Fruit fly (Drosophila melanogaster) whole organism, larva: ENCODE results near the gene Arl8.

ENCODE experiments used
- noc ChIP-seq: fragments of 200-800 bp; sonication (Bioruptor generic); optimal IDR thresholded peaks from 3 replicates; lab custom pipeline; 2019; ENCODE audit warnings: missing biosample characterization, mild to moderate bottlenecking, missing genetic modification characterization, moderate library complexity

Gene Arl8

dm6 chr3R:8140628-8141372 lies 14.4 kb downstream of the Arl8 start:
- no peak for TF ChIP-seq noc (tag; lab: Kevin White, UChicago)

dm6 chr3R:8142113-8142512 lies 15.7 kb downstream of the Arl8 start:
- TF ChIP-seq noc (tag; lab: Kevin White, UChicago): no peak

DNA sequence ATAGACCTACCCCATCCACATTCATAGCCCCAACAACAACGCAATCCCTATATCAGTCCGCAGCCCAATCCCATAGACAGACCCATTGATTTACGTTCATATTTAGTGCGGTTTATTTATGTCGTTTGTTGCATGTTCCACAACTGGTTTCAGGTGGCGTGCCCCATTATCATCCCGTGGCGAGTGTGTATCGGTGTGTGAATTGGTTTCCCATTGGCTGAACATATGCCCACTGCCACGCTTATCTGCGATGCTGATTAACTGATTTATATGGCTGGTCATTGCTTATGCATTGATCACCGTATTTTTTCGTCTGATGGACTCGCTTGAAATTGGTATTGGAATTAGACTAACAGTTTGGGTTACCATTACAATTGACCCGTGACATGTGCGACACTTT lies 19.4 kb downstream of the Arl8 start:
- TF ChIP-seq noc (tag; lab: Kevin White, UChicago): no peak

DNA sequence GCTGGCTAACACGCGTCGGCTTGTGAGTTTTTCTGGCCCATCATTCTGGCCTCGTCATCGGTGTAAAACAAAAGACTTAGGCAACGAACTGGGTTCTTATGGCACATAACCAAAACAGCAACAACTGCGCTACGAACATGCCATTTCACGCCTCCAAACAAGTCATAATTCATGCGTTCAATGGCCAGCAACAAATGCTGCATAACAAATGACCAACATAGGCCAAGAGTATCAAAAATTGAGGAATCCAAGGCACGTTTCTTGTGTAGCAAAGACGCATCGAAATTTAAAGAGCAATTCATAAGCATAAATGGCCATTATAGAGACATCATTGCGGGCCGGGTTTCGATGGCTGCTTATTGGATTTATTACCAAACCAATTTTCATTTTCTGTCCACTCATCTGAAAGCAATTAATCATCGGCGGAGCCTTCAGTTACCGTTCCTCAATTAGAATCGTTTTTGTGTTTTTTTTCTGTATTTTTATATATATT lies 20.5 kb downstream of the Arl8 start:
- TF ChIP-seq noc (tag; lab: Kevin White, UChicago): no peak

dm6 chr3R:8149003-8149402 lies 22.6 kb downstream of the Arl8 start:
- no peak for TF ChIP-seq noc (tag; lab: Kevin White, UChicago)

- no peak for TF ChIP-seq noc (tag; lab: Kevin White, UChicago)
These were observed 23.6 kb downstream of the Arl8 start for dm6 chr3R:8149995-8150394.

DNA sequence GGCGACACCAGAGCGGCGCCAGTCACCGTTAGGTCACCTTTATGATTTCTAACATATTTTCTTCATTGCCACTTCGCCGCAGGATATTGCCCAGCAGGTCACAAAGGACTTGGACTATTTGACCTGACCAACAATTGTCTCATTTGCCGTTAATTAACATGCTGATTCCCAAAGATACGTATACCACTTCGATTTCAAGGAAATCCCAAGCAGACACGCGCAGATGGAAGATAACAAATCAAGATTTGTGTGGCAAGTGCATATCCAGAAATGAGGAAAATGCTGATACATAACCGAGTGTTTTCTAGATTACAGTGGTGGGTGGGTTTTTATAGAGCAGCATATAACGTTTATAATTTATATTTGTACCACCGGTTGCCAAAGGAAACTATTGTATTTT lies 24.8 kb downstream of the Arl8 start:
- no peak for TF ChIP-seq noc (tag; lab: Kevin White, UChicago)

dm6 chr3R:8152578-8153191 lies 26.3 kb downstream of the Arl8 start:
- TF ChIP-seq noc (tag; lab: Kevin White, UChicago): no peak

DNA sequence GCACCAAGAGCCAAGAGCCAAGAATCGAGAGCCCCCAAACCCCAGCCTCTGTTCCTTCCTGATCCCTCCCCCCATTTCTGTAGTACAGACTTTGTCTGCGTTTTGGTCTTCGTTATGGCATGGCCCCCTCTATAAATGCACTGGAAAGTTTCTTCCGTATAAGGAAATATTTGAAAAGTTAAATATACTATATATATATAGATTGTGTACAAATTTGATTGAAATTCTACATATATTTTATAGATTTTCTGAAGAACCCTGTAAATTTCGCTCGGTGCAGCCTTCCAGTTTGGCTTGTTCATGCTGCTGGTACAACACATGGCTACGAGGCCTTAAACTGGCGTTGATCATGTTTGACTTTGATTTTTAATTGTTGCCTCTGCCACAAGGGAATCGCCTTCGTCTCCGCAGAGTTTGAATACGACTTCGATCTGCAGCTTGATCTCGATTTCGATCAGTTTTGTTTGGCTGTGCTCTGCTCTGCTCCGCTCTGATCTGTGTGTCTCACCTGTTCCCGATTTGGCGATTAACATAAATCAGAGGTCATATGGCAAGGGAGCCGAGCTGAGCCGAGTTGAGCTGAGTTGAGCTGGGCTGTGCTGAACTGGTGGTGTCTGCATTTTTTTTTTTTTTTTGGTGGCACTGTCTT lies 27.7 kb downstream of the Arl8 start:
- TF ChIP-seq noc (tag; lab: Kevin White, UChicago): no peak

DNA sequence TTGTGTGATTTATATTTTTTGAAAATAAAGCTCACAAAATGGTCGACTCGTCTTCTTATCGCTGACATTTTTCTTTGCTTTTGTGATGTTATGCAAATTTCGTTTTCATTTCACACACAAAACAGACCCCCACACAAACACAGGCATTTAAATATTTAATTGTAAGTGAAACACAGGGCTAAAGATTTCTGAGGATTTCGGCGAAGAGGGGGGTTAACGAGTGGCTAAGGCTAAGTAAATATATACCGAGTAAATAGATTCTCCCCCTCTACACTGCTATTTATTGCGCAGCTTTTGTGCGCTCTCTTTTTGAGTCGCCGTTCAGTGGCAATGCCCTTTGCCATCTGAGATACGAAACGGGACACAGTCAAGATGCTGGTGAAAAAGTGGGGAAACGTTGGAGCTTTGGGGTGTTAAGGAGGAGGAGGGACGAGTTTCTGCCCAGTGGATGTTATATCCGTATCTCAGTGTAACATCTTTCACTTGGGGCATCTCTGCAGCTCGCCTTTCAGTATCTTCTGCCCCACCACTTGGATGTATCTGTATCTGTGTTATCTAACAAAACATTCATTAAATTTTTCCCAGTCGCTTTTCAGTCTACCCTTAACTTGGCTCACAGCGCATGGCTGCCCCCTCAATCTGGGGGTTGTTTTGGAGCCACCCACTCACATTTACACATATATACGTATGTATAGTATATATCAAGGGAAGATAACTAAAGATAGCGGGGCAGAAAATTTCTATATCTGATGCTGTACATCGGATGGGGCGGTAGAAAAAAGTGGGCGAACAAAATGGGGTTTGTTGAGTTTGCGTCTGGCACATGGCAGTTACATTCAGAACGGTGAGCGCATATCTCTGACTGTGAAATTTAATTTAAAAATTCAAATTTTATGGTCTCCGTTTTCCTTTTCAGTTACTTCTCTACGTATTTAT lies 29.6 kb downstream of the Arl8 start:
- TF ChIP-seq noc (tag; lab: Kevin White, UChicago): no peak

dm6 chr3R:8157247-8157646 lies 30.8 kb downstream of the Arl8 start:
- no peak for TF ChIP-seq noc (tag; lab: Kevin White, UChicago)

dm6 chr3R:8158328-8158727 lies 31.9 kb downstream of the Arl8 start:
- no peak for TF ChIP-seq noc (tag; lab: Kevin White, UChicago)

DNA sequence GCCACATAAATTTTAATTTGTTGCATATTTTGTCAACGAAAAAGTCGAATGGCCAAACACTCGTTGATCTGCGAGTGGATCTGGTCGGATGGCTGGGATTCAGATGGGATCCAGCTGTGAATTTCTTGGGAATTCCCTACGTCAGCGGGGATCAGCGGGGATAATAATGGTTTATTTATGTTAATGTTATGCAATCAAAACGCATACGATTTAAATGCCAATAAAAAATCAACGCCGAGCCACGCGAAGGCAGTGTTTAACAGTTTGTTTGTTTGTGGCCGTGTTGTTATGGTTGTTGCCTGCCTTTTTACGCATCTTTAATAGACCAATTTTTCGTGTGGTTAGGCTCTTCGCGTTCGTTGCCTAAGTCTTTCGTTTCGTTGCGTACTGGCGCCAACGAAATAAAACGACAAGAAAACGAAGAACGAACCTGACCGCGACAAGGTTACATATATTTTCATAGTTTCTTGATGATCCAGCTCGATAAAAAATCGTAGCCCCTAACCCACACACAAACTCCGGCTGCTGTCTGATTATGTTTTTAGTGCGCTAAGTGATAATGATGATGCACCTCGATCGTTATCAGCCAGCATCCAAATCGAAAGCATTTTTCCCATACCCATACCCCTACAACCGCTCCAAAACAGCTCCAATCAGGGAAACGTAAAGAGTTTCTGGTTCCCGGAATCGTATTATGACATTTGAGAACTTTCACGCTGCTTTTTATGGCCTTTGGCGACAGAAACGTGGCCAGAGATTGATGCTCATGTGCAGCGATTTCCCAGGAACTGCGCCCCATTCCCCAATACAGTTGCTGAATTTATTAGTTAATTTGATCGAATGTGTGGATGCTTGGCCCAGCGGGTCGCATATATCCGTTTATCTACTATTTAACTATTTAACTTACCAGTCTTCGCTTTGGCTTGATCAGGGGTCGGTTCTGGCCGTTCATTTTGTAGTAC lies 33.9 kb downstream of the Arl8 start:
- no peak for TF ChIP-seq noc (tag; lab: Kevin White, UChicago)

DNA sequence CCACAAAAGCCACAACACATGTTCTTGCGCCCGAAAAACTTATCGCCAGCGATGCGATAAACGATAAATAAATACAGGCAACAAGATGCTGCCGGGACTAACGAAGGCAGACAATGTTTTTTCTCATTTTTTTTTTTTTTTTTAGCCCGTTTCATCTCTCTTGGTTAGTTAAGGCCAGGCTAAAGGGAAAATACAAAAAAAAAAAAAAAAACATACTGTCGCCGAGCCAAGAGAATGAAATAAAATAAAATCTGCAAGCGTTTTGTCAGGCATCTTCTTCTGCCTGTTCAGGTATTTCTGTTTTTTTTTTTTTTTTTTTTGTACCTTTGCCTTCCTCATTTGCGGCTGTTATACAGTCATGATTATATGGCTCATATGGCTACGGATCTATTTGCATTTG lies 38.4 kb downstream of the Arl8 start:
- no peak for TF ChIP-seq noc (tag; lab: Kevin White, UChicago)
